Fruit fly (Drosophila melanogaster): ENCODE data around the gene CG4653.

DNA sequence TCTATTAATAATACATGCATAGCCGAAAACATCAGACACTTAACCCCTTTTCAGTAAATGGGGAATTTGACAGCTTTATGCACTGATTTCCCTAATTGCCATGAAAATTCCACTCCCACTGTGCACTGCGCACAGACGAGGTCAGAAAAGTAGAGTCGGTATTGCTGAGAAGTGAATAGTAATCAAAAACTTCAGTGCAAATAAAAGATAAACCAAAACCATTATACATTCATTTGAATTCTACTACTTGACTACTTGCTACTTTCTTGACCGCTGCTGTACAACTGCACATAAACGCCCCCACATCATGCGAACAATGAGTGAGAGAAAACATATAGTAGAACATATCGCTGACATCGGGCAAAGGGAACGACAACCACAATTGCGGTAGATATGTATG lies 12.4 kb upstream of the CG4653 start:
- TF ChIP-seq insv (optimal IDR thresholded peaks at IDR 0.05) (no peak), psq (optimal IDR thresholded peaks at IDR 0.05) (no peak)

All from Kc167 (cell line).